Fruit fly (Drosophila melanogaster): ENCODE data around the gene CG15563.
A peak's percentile ranks its signal among the peaks of the same experiment; 100 is the strongest.

CG15563 gene

dm6 chr3R:31247281-31247995 is 15.3 kb upstream of the CG15563 start (continued):
- TF ChIP-seq seq (GFP tag; IDR thresholded peaks at IDR 0.05) (peak; percentile 69), Optix (GFP tag; IDR thresholded peaks at IDR 0.05) (peak; percentile 58; the same call in 1 of the 3 replicates), br (optimal IDR thresholded peaks at IDR 0.05) (no peak), otp (GFP tag; IDR thresholded peaks at IDR 0.05) (peak; percentile 63; the same call in 2 of the 3 replicates), stwl (tag; optimal IDR thresholded peaks at IDR 0.05) (no peak), CG8281 (tag; optimal IDR thresholded peaks at IDR 0.05) (peak; percentile 61), slbo (GFP tag; IDR thresholded peaks at IDR 0.05) (peak; percentile 47), jigr1 (GFP tag; IDR thresholded peaks at IDR 0.05) (peak; percentile 36; the same call in 1 of the 3 replicates), Med (GFP tag) (peak; percentile 95), Ssrp (tag; optimal IDR thresholded peaks at IDR 0.05) (peak; percentile 75), pfk (GFP tag; optimal IDR thresholded peaks at IDR 0.05) (no peak), Atf-2 (GFP tag; optimal IDR thresholded peaks at IDR 0.05) (peak; percentile 14), CG12659 (GFP tag; optimal IDR thresholded peaks at IDR 0.05) (peak; percentile 68), pnt (GFP tag; optimal IDR thresholded peaks at IDR 0.05) (peak; percentile 70), hbn (GFP tag; IDR thresholded peaks at IDR 0.05; ENCODE audit: partially characterized antibody) (no peak), CG3163 (GFP tag; optimal IDR thresholded peaks at IDR 0.05) (peak; percentile 8), CG9932 (GFP tag; IDR thresholded peaks at IDR 0.05) (no peak), CG10543 (GFP tag; optimal IDR thresholded peaks at IDR 0.05) (peak; percentile 58), Gsc (GFP tag; IDR thresholded peaks at IDR 0.05) (peak; percentile 40; the same call in 1 of the 2 replicates), B-H1 (GFP tag; IDR thresholded peaks at IDR 0.05) (peak; percentile 78), amos (GFP tag; IDR thresholded peaks at IDR 0.05; ENCODE audit: partially characterized antibody) (no peak), Taf1 (GFP tag; IDR thresholded peaks at IDR 0.05) (no peak), danr (GFP tag; IDR thresholded peaks at IDR 0.05) (peak; percentile 59; the same call in 1 of the 2 replicates), CG1233 (GFP tag; optimal IDR thresholded peaks at IDR 0.05) (peak; percentile 65), aop (GFP tag; IDR thresholded peaks at IDR 0.05) (peak; percentile 40; the same call in 1 of the 2 replicates), gfzf (GFP tag; optimal IDR thresholded peaks at IDR 0.05) (no peak), row (GFP tag; IDR thresholded peaks at IDR 0.05) (peak; percentile 77), toy (GFP tag; IDR thresholded peaks at IDR 0.05) (no peak), tap (tag; optimal IDR thresholded peaks at IDR 0.05) (peak; percentile 84), CG17328 (GFP tag; IDR thresholded peaks at IDR 0.05) (peak; percentile 69), Bteb2 (GFP tag; optimal IDR thresholded peaks at IDR 0.05) (peak; percentile 26), CG31365 (tag; optimal IDR thresholded peaks at IDR 0.05) (peak; percentile 40), pum (GFP tag; optimal IDR thresholded peaks at IDR 0.05) (peak; percentile 61), ftz-f1 (GFP tag; optimal IDR thresholded peaks at IDR 0.05) (no peak), Hr3 (GFP tag; optimal IDR thresholded peaks at IDR 0.05) (peak; percentile 26), HLH54F (GFP tag; optimal IDR thresholded peaks at IDR 0.05) (no peak), CG3407 (GFP tag; optimal IDR thresholded peaks at IDR 0.05) (peak; percentile 65), sr (GFP tag; IDR thresholded peaks at IDR 0.05) (peak; percentile 49; the same call in 1 of the 3 replicates), sens-2 (GFP tag; IDR thresholded peaks at IDR 0.05) (peak; percentile 66), Dbx (GFP tag; IDR thresholded peaks at IDR 0.05) (no peak), luna (GFP tag; optimal IDR thresholded peaks at IDR 0.05) (no peak), E2f2 (GFP tag; IDR thresholded peaks at IDR 0.05) (peak; percentile 58), tio (GFP tag; optimal IDR thresholded peaks at IDR 0.05) (peak; percentile 17), Dref (GFP tag; IDR thresholded peaks at IDR 0.05) (no peak), YL-1 (GFP tag; optimal IDR thresholded peaks at IDR 0.05) (no peak), eyg (GFP tag; optimal IDR thresholded peaks at IDR 0.05) (peak; percentile 29), her (GFP tag; optimal IDR thresholded peaks at IDR 0.05) (peak; percentile 45), CG10267 (tag; optimal IDR thresholded peaks at IDR 0.05) (peak; percentile 67), CG2202 (tag; optimal IDR thresholded peaks at IDR 0.05) (no peak), Scr (GFP tag; IDR thresholded peaks at IDR 0.05; ENCODE audit: partially characterized antibody) (no peak), kay (GFP tag; optimal IDR thresholded peaks at IDR 0.05) (peak; percentile 34)

All from whole organism, embryonic.